Worm (Caenorhabditis elegans): ENCODE results near the gene top-3.

The top-3 gene

ce11 chrIII:11960080-11960479, at the start of gene top-3:
TSS of gene top-3 (minus strand) at chrIII:11960180.
- TF ChIP-seq hlh-6 (tag; optimal IDR thresholded peaks at IDR 0.05) (no peak), unc-42 (tag; optimal IDR thresholded peaks at IDR 0.05) (no peak), hlh-30 (tag; optimal IDR thresholded peaks at IDR 0.05; ENCODE audit: insufficient read depth) (no peak), lin-11 (tag; optimal IDR thresholded peaks at IDR 0.05) (no peak), dve-1 (tag; optimal IDR thresholded peaks at IDR 0.05) (no peak), pqm-1 (tag; optimal IDR thresholded peaks at IDR 0.05) (no peak), K09A11.1 (tag; optimal IDR thresholded peaks at IDR 0.05; ENCODE audit: insufficient read depth) (no peak), ceh-48 (tag; optimal IDR thresholded peaks at IDR 0.05) (no peak), lim-6 (tag; optimal IDR thresholded peaks at IDR 0.05) (no peak), unc-86 (tag; optimal IDR thresholded peaks at IDR 0.05) (no peak), K02D7.2 (tag; optimal IDR thresholded peaks at IDR 0.05) (no peak), syd-9 (tag; optimal IDR thresholded peaks at IDR 0.05) (no peak), ceh-24 (tag; optimal IDR thresholded peaks at IDR 0.05) (no peak), che-1 (tag; optimal IDR thresholded peaks at IDR 0.05) (no peak), ztf-16 (tag; optimal IDR thresholded peaks at IDR 0.05) (no peak), pax-1 (tag; optimal IDR thresholded peaks at IDR 0.05) (no peak), Y22D7AL.16 (tag; optimal IDR thresholded peaks at IDR 0.05) (no peak), ceh-22 (tag; optimal IDR thresholded peaks at IDR 0.05) (no peak), ahr-1 (tag; optimal IDR thresholded peaks at IDR 0.05) (no peak)

DNA sequence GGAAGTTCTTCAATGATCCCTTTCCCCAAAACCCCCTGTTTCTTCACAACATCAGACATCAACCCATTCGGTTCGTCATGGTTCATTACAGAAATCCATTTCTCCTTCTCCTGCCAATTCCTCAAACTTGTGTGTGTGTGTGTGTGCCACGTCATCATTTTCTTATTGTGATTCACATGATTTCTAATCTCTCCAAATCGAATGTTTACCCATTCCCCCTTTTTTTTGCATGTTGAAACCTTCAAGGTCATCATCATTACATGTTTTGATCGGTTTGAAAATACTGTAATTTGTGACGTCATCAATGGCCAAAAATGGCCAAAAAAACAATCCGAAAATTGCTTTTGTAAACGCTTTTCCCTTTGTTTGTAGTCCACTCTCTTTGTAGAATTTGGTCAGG, 49.8 kb upstream of the top-3 start:
- no peak for TF ChIP-seq Y22D7AL.16 (tag; optimal IDR thresholded peaks at IDR 0.05)
- no peak for TF ChIP-seq K02D7.2 (tag; optimal IDR thresholded peaks at IDR 0.05)
- TF ChIP-seq nhr-232 (tag; optimal IDR thresholded peaks at IDR 0.05), result no peak

ce11 chrIII:12009321-12009720, 49.3 kb upstream of the top-3 start:
- no peak for TF ChIP-seq ztf-16 (tag; optimal IDR thresholded peaks at IDR 0.05)
- no peak for TF ChIP-seq ceh-34 (tag; optimal IDR thresholded peaks at IDR 0.05)
- TF ChIP-seq ttx-3 (tag; optimal IDR thresholded peaks at IDR 0.05), result no peak
- no peak for TF ChIP-seq tbx-7 (tag; optimal IDR thresholded peaks at IDR 0.05)
- no peak for TF ChIP-seq pros-1 (tag; optimal IDR thresholded peaks at IDR 0.05)
- TF ChIP-seq ceh-30 (tag; optimal IDR thresholded peaks at IDR 0.05), result no peak
- no peak for TF ChIP-seq zip-5 (tag; optimal IDR thresholded peaks at IDR 0.05)

DNA sequence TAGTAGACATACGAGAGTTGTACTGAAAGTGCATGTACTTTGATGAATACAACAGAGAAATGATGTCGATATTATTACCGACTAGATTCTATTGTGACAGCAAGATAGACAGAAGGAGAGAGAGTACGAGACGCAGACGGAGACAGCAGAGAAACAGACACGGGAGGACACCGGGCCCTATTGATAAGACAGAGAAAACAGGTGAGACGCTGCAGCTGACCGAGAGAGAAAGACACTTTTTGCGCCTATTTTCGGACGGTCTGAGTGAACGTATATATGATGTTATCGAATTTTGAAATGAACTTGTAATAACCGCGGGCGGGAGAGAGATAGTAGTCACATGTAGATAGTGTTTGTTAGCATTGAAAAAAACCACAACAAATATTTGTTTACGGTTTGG, 43.3 kb upstream of the top-3 start:
- TF ChIP-seq nfya-1 (tag; optimal IDR thresholded peaks at IDR 0.05) (peak; percentile 41), fkh-6 (tag; optimal IDR thresholded peaks at IDR 0.05) (no peak), ceh-45 (GFP tag; IDR thresholded peaks at IDR 0.05) (no peak), nhr-232 (tag; optimal IDR thresholded peaks at IDR 0.05) (no peak), C38D4.7 (GFP tag; optimal IDR thresholded peaks at IDR 0.05) (no peak), pqm-1 (tag; optimal IDR thresholded peaks at IDR 0.05) (no peak), elt-2 (tag; optimal IDR thresholded peaks at IDR 0.05) (peak; percentile 62), ttx-3 (tag; optimal IDR thresholded peaks at IDR 0.05) (no peak), sox-2 (GFP tag; IDR thresholded peaks at IDR 0.05) (no peak), hlh-30 (tag; optimal IDR thresholded peaks at IDR 0.05; ENCODE audit: insufficient read depth) (peak; percentile 12)

ce11 chrIII:12002850-12003249, 42.9 kb upstream of the top-3 start, which contains the start of gene Y56A3A.33:
TSS of gene Y56A3A.33 (minus strand) at chrIII:12002950.
- TF ChIP-seq C38D4.7 (GFP tag; optimal IDR thresholded peaks at IDR 0.05), result no peak
- no peak for TF ChIP-seq ceh-9 (tag; optimal IDR thresholded peaks at IDR 0.05)
- no peak for TF ChIP-seq unc-55 (GFP tag; optimal IDR thresholded peaks at IDR 0.05)
- no peak for TF ChIP-seq madf-2 (tag; optimal IDR thresholded peaks at IDR 0.05)
- TF ChIP-seq pros-1 (tag; optimal IDR thresholded peaks at IDR 0.05), result no peak
- no peak for TF ChIP-seq hlh-30 (tag; optimal IDR thresholded peaks at IDR 0.05; ENCODE audit: insufficient read depth)
- TF ChIP-seq hlh-15 (tag; optimal IDR thresholded peaks at IDR 0.05), result no peak
- no peak for TF ChIP-seq sox-4 (tag; optimal IDR thresholded peaks at IDR 0.05)
- no peak for TF ChIP-seq fkh-10 (GFP tag; optimal IDR thresholded peaks at IDR 0.05)
- no peak for TF ChIP-seq hlh-13 (GFP tag; optimal IDR thresholded peaks at IDR 0.05)
- TF ChIP-seq ceh-48 (tag; optimal IDR thresholded peaks at IDR 0.05), result no peak
- no peak for TF ChIP-seq sox-2 (GFP tag; IDR thresholded peaks at IDR 0.05)
- TF ChIP-seq dmd-4 (tag; optimal IDR thresholded peaks at IDR 0.05; ENCODE audit: borderline replicate concordance), result no peak
- no peak for TF ChIP-seq ceh-45 (GFP tag; IDR thresholded peaks at IDR 0.05)
